Worm (Caenorhabditis elegans): ENCODE results near the gene Y43F4A.4.

DNA sequence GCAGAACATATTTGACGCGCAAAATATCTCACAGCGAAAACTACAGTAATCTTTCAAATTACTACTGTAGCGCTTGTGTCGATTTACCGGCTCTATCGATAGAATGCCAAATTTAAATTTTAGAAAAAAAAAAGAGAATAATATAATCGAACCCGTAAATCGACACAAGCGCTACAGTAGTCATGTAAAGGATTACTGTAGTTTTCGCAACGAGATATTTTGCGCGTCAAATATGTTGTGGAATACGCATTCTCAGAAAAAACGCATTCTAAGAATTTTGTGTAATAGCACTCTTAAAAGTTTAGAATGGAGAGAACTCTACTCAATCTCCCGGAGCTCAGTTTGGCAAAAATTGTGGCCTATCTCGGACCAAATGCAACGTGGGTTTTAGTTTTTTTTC lies 20.2 kb downstream of the Y43F4A.4 start, which contains the start of gene F56A8.5:
- TF ChIP-seq W03F9.2 (tag; optimal IDR thresholded peaks at IDR 0.05) = no peak
- TF ChIP-seq him-1 (tag; optimal IDR thresholded peaks at IDR 0.05) = no peak
- no peak for TF ChIP-seq dao-5 (tag; optimal IDR thresholded peaks at IDR 0.05)

Data from whole organism, L4/young adult.